Worm (Caenorhabditis elegans) whole organism, late embryonic: ENCODE results near the gene W08F4.13.

Experiments
- Y22D7AL.16 ChIP-seq: sonication (generic microtip); optimal IDR thresholded peaks from 2 replicates; lab custom pipeline; 2016; ENCODE audit warnings: missing genetic modification characterization, missing compliant biosample characterization
- ets-4 ChIP-seq: sonication (generic microtip); optimal IDR thresholded peaks from 2 replicates; lab custom pipeline; 2016; ENCODE audit warnings: missing genetic modification characterization, missing compliant biosample characterization
- hlh-6 ChIP-seq: sonication (generic microtip); optimal IDR thresholded peaks from 2 replicates; lab custom pipeline; 2016; ENCODE audit warnings: missing genotype, missing genetic modification characterization, missing compliant biosample characterization
- pax-1 ChIP-seq: fragments of 150-350 bp; optimal IDR thresholded peaks from 2 replicates; lab custom pipeline; 2014; ENCODE audit warnings: missing biosample characterization, missing genetic modification characterization
- rnt-1 ChIP-seq: sonication (generic microtip); optimal IDR thresholded peaks from 2 replicates; lab custom pipeline; 2016; ENCODE audit warnings: missing genetic modification characterization, missing compliant biosample characterization

- no peak for TF ChIP-seq rnt-1 (tag; lab: Kevin White, UChicago)
- no peak for TF ChIP-seq pax-1 (tag; lab: Kevin White, UChicago)
- TF ChIP-seq Y22D7AL.16, result no peak
- no peak for TF ChIP-seq ets-4
- TF ChIP-seq hlh-6 (tag; lab: Kevin White, UChicago), result no peak
Measured at ce11 chrII:574064-574463, 10.5 kb upstream of the W08F4.13 start.
